Fruit fly (Drosophila melanogaster): Measurements from ENCODE around the gene CG12112.

- TF ChIP-seq EcR (GFP tag; optimal IDR thresholded peaks at IDR 0.05) (no peak), psq (optimal IDR thresholded peaks at IDR 0.05) (no peak), pan (optimal IDR thresholded peaks at IDR 0.05) (no peak)
These were observed 47.9 kb upstream of the CG12112 start for dm6 chrX:8607902-8608301.
